Worm (Caenorhabditis elegans): Measurements from ENCODE around the gene nsph-4.3.

ce11 chrIII:7619846-7620245 is 10.8 kb upstream of the nsph-4.3 start:
- no peak for TF ChIP-seq nhr-237 (tag; optimal IDR thresholded peaks at IDR 0.05)
- no peak for TF ChIP-seq R02D3.7 (tag; optimal IDR thresholded peaks at IDR 0.05)
- TF ChIP-seq nhr-11 (tag; optimal IDR thresholded peaks at IDR 0.05), result no peak
- no peak for TF ChIP-seq nhr-12 (tag; optimal IDR thresholded peaks at IDR 0.05)
- TF ChIP-seq gmeb-1 (tag; optimal IDR thresholded peaks at IDR 0.05), result no peak
- TF ChIP-seq zag-1 (tag; optimal IDR thresholded peaks at IDR 0.05), result no peak
- no peak for TF ChIP-seq dmd-4 (tag; optimal IDR thresholded peaks at IDR 0.05)
- TF ChIP-seq elt-1 (tag; optimal IDR thresholded peaks at IDR 0.05), result no peak
- no peak for TF ChIP-seq F13H6.1 (tag; optimal IDR thresholded peaks at IDR 0.05)
- TF ChIP-seq snpc-4 (tag; optimal IDR thresholded peaks at IDR 0.05), result no peak
- TF ChIP-seq skn-1 (tag; optimal IDR thresholded peaks at IDR 0.05), result no peak
- no peak for TF ChIP-seq unc-62 (GFP tag; optimal IDR thresholded peaks at IDR 0.05)
- TF ChIP-seq ztf-11 (tag; optimal IDR thresholded peaks at IDR 0.05), result no peak
